Fruit fly (Drosophila melanogaster): ENCODE data around the gene Mur29B.

Mur29B gene

dm6 chr2L:8382646-8383045 is 30.7 kb downstream of the Mur29B start, which contains the start of the genes CG13392 and Rcd4 (continued):
- TF ChIP-seq dysf (GFP tag; IDR thresholded peaks at IDR 0.05) (peak; percentile 72), CG12104 (GFP tag; optimal IDR thresholded peaks at IDR 0.05) (no peak), mirr (GFP tag; optimal IDR thresholded peaks at IDR 0.05) (peak; percentile 65), unpg (GFP tag; optimal IDR thresholded peaks at IDR 0.05) (peak; percentile 49), CG4730 (GFP tag; IDR thresholded peaks at IDR 0.05) (0 out of 2 replicates have a peak, but pooled peaks have one; percentile 28), bab2 (GFP tag; optimal IDR thresholded peaks at IDR 0.05) (peak; percentile 76), Chrac-16 (GFP tag; optimal IDR thresholded peaks at IDR 0.05) (peak; percentile 61), Med (GFP tag) (peak; percentile 97), Bdp1 (GFP tag; optimal IDR thresholded peaks at IDR 0.05) (peak; percentile 33), CG18011 (GFP tag; optimal IDR thresholded peaks at IDR 0.05) (peak; percentile 54), CG6683 (GFP tag; optimal IDR thresholded peaks at IDR 0.05) (peak; percentile 32), Dip2 (GFP tag; IDR thresholded peaks at IDR 0.05) (no peak), CG2875 (GFP tag; optimal IDR thresholded peaks at IDR 0.05) (peak; percentile 10), lov (optimal IDR thresholded peaks at IDR 0.05) (no peak), lov (GFP tag; IDR thresholded peaks at IDR 0.05) (no peak), gro (GFP tag; optimal IDR thresholded peaks at IDR 0.05) (peak; percentile 79), Elba2 (GFP tag; optimal IDR thresholded peaks at IDR 0.05) (no peak), pzg (GFP tag; optimal IDR thresholded peaks at IDR 0.05) (peak; percentile 87), Kr (GFP tag; optimal IDR thresholded peaks at IDR 0.05) (no peak), CG1024 (GFP tag; IDR thresholded peaks at IDR 0.05) (0 out of 2 replicates have a peak, but pooled peaks have one; percentile 16), Drgx (GFP tag; IDR thresholded peaks at IDR 0.05) (peak; percentile 45; the same call in 1 of the 2 replicates), CHES-1-like (GFP tag; optimal IDR thresholded peaks at IDR 0.05) (peak; percentile 79), ara (GFP tag; IDR thresholded peaks at IDR 0.05) (0 out of 2 replicates have a peak, but pooled peaks have one; percentile 29), eve (GFP tag; optimal IDR thresholded peaks at IDR 0.05) (no peak), Adf1 (GFP tag; IDR thresholded peaks at IDR 0.05) (no peak; the same call in 1 of the 2 replicates), CG11398 (GFP tag; optimal IDR thresholded peaks at IDR 0.05) (peak; percentile 65), CG4854 (GFP tag; optimal IDR thresholded peaks at IDR 0.05) (peak; percentile 45), bowl (GFP tag; IDR thresholded peaks at IDR 0.05) (no peak), grau (tag; optimal IDR thresholded peaks at IDR 0.05) (peak; percentile 94), CG2120 (GFP tag; optimal IDR thresholded peaks at IDR 0.05) (peak; percentile 88), CG8359 (GFP tag; optimal IDR thresholded peaks at IDR 0.05; ENCODE audit: borderline replicate concordance) (no peak), ttk (GFP tag; IDR thresholded peaks at IDR 0.05) (no peak), CG9876 (GFP tag; optimal IDR thresholded peaks at IDR 0.05) (peak; percentile 45), Xbp1 (GFP tag; optimal IDR thresholded peaks at IDR 0.05) (peak; percentile 65), Sry-δ (GFP tag; optimal IDR thresholded peaks at IDR 0.05) (peak; percentile 73), ro (GFP tag; IDR thresholded peaks at IDR 0.05) (no peak), hkb (optimal IDR thresholded peaks at IDR 0.05) (no peak), hkb (GFP tag; IDR thresholded peaks at IDR 0.05) (peak; percentile 51), Dfd (GFP tag; optimal IDR thresholded peaks at IDR 0.05) (no peak), lmd (GFP tag; IDR thresholded peaks at IDR 0.05) (peak; percentile 38; the same call in 1 of the 2 replicates), PHDP (tag; optimal IDR thresholded peaks at IDR 0.05) (peak; percentile 58), sug (tag; optimal IDR thresholded peaks at IDR 0.05) (peak; percentile 52), Camta (GFP tag; optimal IDR thresholded peaks at IDR 0.05) (peak; percentile 59), NC2β (GFP tag; optimal IDR thresholded peaks at IDR 0.05) (peak; percentile 64), CG12155 (GFP tag; optimal IDR thresholded peaks at IDR 0.05) (peak; percentile 70), Hsf (GFP tag; optimal IDR thresholded peaks at IDR 0.05) (peak; percentile 65), crc (GFP tag; optimal IDR thresholded peaks at IDR 0.05) (peak; percentile 69), CG4424 (GFP tag; optimal IDR thresholded peaks at IDR 0.05) (peak; percentile 91), CG10147 (GFP tag; optimal IDR thresholded peaks at IDR 0.05) (peak; percentile 58), CG9727 (GFP tag; optimal IDR thresholded peaks at IDR 0.05) (peak; percentile 30), CG3995 (GFP tag; optimal IDR thresholded peaks at IDR 0.05) (peak; percentile 66), CG7357 (GFP tag; IDR thresholded peaks at IDR 0.05) (no peak), toy (GFP tag; IDR thresholded peaks at IDR 0.05) (no peak)
